Worm (Caenorhabditis elegans): ENCODE measurements around the gene set-21.

ce11 chrIV:4356879-4357278 lies 33.8 kb upstream of the set-21 start, which contains the start of gene W03B1.9:
- TF ChIP-seq ces-1 (GFP tag; optimal IDR thresholded peaks at IDR 0.05), result no peak
- no peak for TF ChIP-seq fkh-8 (tag; optimal IDR thresholded peaks at IDR 0.05)
- no peak for TF ChIP-seq aha-1 (tag; optimal IDR thresholded peaks at IDR 0.05)
- no peak for TF ChIP-seq nhr-237 (tag; optimal IDR thresholded peaks at IDR 0.05)
- no peak for TF ChIP-seq fkh-10 (GFP tag; optimal IDR thresholded peaks at IDR 0.05)
- TF ChIP-seq nhr-19 (GFP tag; conservative IDR thresholded peaks at IDR 0.05), result no peak
- TF ChIP-seq egl-27 (tag; optimal IDR thresholded peaks at IDR 0.05), result no peak
- TF ChIP-seq ama-1 (optimal IDR thresholded peaks at IDR 0.05), result no peak
- TF ChIP-seq snu-23 (GFP tag; optimal IDR thresholded peaks at IDR 0.05), result no peak
- TF ChIP-seq pag-3 (tag; optimal IDR thresholded peaks at IDR 0.05; ENCODE audit: borderline replicate concordance, insufficient read depth), result no peak
- no peak for TF ChIP-seq sptf-1 (tag; optimal IDR thresholded peaks at IDR 0.05)

Data from whole organism, L1 larva.